Worm (Caenorhabditis elegans): ENCODE data around the gene nhr-189.

DNA sequence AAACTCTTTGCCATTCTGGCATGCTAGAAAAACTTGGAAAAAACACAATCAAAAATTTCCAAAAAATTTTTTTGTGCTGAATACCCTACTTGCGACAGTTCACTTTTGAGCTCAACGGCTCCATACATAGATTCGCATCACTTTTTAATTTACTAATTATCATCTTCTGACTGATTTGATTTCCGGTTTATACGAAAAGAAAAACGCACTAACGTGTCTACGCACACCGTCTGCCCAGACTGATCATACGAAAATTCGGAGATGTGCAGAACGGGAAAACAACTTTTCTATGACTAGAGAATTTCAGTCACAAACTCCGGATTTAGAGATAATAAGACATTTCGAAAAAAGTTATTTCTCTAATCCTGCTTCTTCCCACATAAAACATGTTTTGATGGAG, 24.5 kb upstream of the nhr-189 start:
- no peak for TF ChIP-seq tlp-1 (tag; optimal IDR thresholded peaks at IDR 0.05)
- TF ChIP-seq nhr-11 (tag; optimal IDR thresholded peaks at IDR 0.05) = no peak
- TF ChIP-seq ztf-4 (tag; optimal IDR thresholded peaks at IDR 0.05) = no peak
- TF ChIP-seq fkh-4 (tag; optimal IDR thresholded peaks at IDR 0.05; ENCODE audit: borderline replicate concordance) = no peak
- no peak for TF ChIP-seq unc-62 (GFP tag; optimal IDR thresholded peaks at IDR 0.05)
- no peak for TF ChIP-seq unc-98 (GFP tag; IDR thresholded peaks at IDR 0.05)
